Fruit fly (Drosophila melanogaster): ENCODE data around the gene CG31463.

DNA sequence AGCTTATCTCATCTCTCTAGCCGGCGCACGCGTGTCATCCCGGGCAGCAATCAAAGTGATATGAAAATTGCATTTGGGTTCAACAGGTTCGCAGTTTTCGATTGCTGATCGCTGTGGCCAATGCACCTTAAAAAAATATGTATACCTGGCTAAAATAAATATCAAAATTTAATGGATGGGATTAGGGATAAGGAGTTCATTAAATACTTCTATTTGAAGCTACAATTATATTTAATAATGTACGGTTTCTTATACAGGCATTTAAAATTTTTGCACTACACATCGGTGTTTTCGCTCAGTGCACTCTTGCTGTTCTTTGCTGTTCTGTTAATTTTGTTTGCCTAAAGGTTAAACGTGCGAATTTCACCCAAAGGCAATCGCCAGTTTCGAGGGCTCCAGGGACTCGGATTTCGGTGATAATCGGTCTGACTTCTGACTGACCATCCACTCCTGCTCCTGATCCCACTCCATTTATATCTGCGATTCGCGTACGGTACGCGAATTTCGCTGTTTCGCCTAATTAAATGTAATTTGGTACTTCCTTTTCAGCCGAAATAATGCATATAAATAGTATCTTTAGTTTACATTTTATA is 19.5 kb upstream of the CG31463 start:
- TF ChIP-seq usp (GFP tag; optimal IDR thresholded peaks at IDR 0.05): no peak
- no peak for TF ChIP-seq psq (optimal IDR thresholded peaks at IDR 0.05)

Measured in whole organism.